Worm (Caenorhabditis elegans): ENCODE results near the gene T01G5.6.

- TF ChIP-seq snpc-4 (tag; optimal IDR thresholded peaks at IDR 0.05), result no peak
- no peak for TF ChIP-seq ces-1 (GFP tag; optimal IDR thresholded peaks at IDR 0.05)
- no peak for TF ChIP-seq nhr-76 (tag; optimal IDR thresholded peaks at IDR 0.05)
- no peak for TF ChIP-seq ztf-11 (tag; optimal IDR thresholded peaks at IDR 0.05)
- TF ChIP-seq pha-4 (tag; optimal IDR thresholded peaks at IDR 0.05), result no peak
- TF ChIP-seq nhr-28 (tag; optimal IDR thresholded peaks at IDR 0.05), result no peak
- TF ChIP-seq unc-62 (GFP tag; optimal IDR thresholded peaks at IDR 0.05), result no peak
- no peak for TF ChIP-seq unc-39 (tag; optimal IDR thresholded peaks at IDR 0.05)
- no peak for TF ChIP-seq elt-1 (tag; optimal IDR thresholded peaks at IDR 0.05; ENCODE audit: borderline replicate concordance, insufficient read depth)
- no peak for TF ChIP-seq lsy-2 (tag; optimal IDR thresholded peaks at IDR 0.05)
Observed at ce11 chrV:15133812-15134211, 19.9 kb upstream of the T01G5.6 start.
